Fruit fly (Drosophila melanogaster) ovary, adult (tissue): ENCODE results near the gene CG5107.

ENCODE experiments used
- CG17801 ChIP-seq: fragments of 200-800 bp; optimal IDR thresholded peaks from 2 replicates; lab custom pipeline; 2019; ENCODE audit warnings: missing biosample characterization, mild to moderate bottlenecking, missing genetic modification characterization, moderate library complexity; ENCODE audit not compliant: partially characterized antibody

Gene CG5107

dm6 chr3R:25531905-25532387 lies 27.0 kb downstream of the CG5107 start:
- TF ChIP-seq CG17801 (GFP tag; lab: Kevin White, UChicago): no peak

dm6 chr3R:25532406-25533225 lies 27.6 kb downstream of the CG5107 start:
- TF ChIP-seq CG17801 (GFP tag; lab: Kevin White, UChicago): no peak

- no peak for TF ChIP-seq CG17801 (GFP tag; lab: Kevin White, UChicago)
Measured at dm6 chr3R:25539132-25539531, 34.1 kb downstream of the CG5107 start.

- TF ChIP-seq CG17801 (GFP tag; lab: Kevin White, UChicago): no peak
Measured at dm6 chr3R:25543565-25544317, 38.8 kb downstream of the CG5107 start.

dm6 chr3R:25549740-25550139 lies 44.7 kb downstream of the CG5107 start:
- no peak for TF ChIP-seq CG17801 (GFP tag; lab: Kevin White, UChicago)

- no peak for TF ChIP-seq CG17801 (GFP tag; lab: Kevin White, UChicago)
Measured at dm6 chr3R:25550428-25550827, 45.4 kb downstream of the CG5107 start.

- TF ChIP-seq CG17801 (GFP tag; lab: Kevin White, UChicago): no peak
Measured at dm6 chr3R:25552181-25552580, 47.2 kb downstream of the CG5107 start.
